Worm (Caenorhabditis elegans): ENCODE results near the gene clec-37.

DNA sequence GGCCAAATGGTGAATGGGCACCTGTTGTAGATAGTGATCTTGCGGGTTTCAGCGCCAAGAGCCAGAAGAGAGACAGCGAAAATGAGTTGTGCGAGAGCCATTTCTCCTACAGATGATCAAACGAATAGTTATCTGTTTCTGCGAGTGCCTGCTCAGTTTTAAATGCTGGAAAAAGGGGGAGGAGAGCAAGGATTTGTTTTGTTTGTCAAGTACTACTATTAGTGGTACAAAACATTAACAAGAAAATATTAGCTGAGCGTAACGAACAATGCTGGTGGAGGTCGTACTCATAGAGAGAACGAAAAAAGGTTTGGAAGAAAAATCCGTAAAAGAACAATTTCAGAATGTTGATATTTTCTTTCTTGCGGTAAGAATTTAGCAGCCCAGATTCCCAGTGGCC lies 19.5 kb upstream of the clec-37 start, which contains the start of gene thn-4:
- TF ChIP-seq lin-13 (GFP tag; optimal IDR thresholded peaks at IDR 0.05) (no peak), unc-130 (GFP tag; optimal IDR thresholded peaks at IDR 0.05) (no peak), F49E8.2 (tag; optimal IDR thresholded peaks at IDR 0.05; ENCODE audit: borderline replicate concordance) (no peak), F26F4.8 (GFP tag; conservative IDR thresholded peaks at IDR 0.05) (no peak), F44E2.7 (GFP tag; IDR thresholded peaks at IDR 0.05) (no peak), hlh-30 (tag; optimal IDR thresholded peaks at IDR 0.05; ENCODE audit: insufficient read depth) (no peak), unc-39 (tag; optimal IDR thresholded peaks at IDR 0.05) (no peak)
